Fruit fly (Drosophila melanogaster): ENCODE measurements around the gene Tfb4.
A peak's percentile ranks its signal among the peaks of the same experiment; 100 is the strongest.

Gene Tfb4

dm6 chr2L:1166326-1166725, 15.8 kb upstream of the Tfb4 start, which contains the start of gene CG14341:
TSS of gene CG14341 (plus strand) at chr2L:1166506.
- TF ChIP-seq fd85E (GFP tag; optimal IDR thresholded peaks at IDR 0.05), result no peak
- TF ChIP-seq esn (GFP tag; optimal IDR thresholded peaks at IDR 0.05), result peak; percentile 26
- TF ChIP-seq svp (GFP tag), result peak; percentile 66
- no peak for TF ChIP-seq dac (GFP tag; optimal IDR thresholded peaks at IDR 0.05)
- no peak for TF ChIP-seq ss (GFP tag; optimal IDR thresholded peaks at IDR 0.05)
- TF ChIP-seq topi (GFP tag; optimal IDR thresholded peaks at IDR 0.05), result no peak
- TF ChIP-seq CG32006 (GFP tag; optimal IDR thresholded peaks at IDR 0.05), result no peak
- TF ChIP-seq Hr4 (GFP tag; optimal IDR thresholded peaks at IDR 0.05), result no peak
- TF ChIP-seq Eip75B (GFP tag; optimal IDR thresholded peaks at IDR 0.05), result no peak
- TF ChIP-seq acj6 (GFP tag; optimal IDR thresholded peaks at IDR 0.05), result no peak

- no peak for TF ChIP-seq dac (GFP tag; optimal IDR thresholded peaks at IDR 0.05)
- no peak for TF ChIP-seq CG6808 (GFP tag; optimal IDR thresholded peaks at IDR 0.05)
- no peak for TF ChIP-seq Sox15 (GFP tag; optimal IDR thresholded peaks at IDR 0.05)
- TF ChIP-seq Eip93F (GFP tag; optimal IDR thresholded peaks at IDR 0.05), result no peak
- TF ChIP-seq Hr38 (GFP tag; optimal IDR thresholded peaks at IDR 0.05), result no peak
- no peak for TF ChIP-seq Ets21C (GFP tag; optimal IDR thresholded peaks at IDR 0.05)
- no peak for TF ChIP-seq CG8319 (GFP tag; optimal IDR thresholded peaks at IDR 0.05)
- no peak for TF ChIP-seq Gug (GFP tag; IDR thresholded peaks at IDR 0.05)
- TF ChIP-seq CG6854 (GFP tag; optimal IDR thresholded peaks at IDR 0.05), result no peak
- TF ChIP-seq achi (GFP tag; optimal IDR thresholded peaks at IDR 0.05), result no peak
- no peak for TF ChIP-seq CG10669 (GFP tag; optimal IDR thresholded peaks at IDR 0.05)
- no peak for TF ChIP-seq Eip78C (GFP tag)
- TF ChIP-seq ss (GFP tag; optimal IDR thresholded peaks at IDR 0.05), result no peak
- TF ChIP-seq CG3032 (tag; optimal IDR thresholded peaks at IDR 0.05), result no peak
Measured at dm6 chr2L:1164294-1164693, 13.8 kb upstream of the Tfb4 start, which contains the start of gene IntS14. TSS of gene IntS14 (plus strand) at chr2L:1164443.

- TF ChIP-seq ss (GFP tag; optimal IDR thresholded peaks at IDR 0.05) (no peak), CG16779 (tag; optimal IDR thresholded peaks at IDR 0.05) (no peak), Eip75B (GFP tag; optimal IDR thresholded peaks at IDR 0.05) (peak; percentile 14), eg (GFP tag; IDR thresholded peaks at IDR 0.05) (no peak), Sox14 (GFP tag; optimal IDR thresholded peaks at IDR 0.05) (no peak), CG32006 (GFP tag; optimal IDR thresholded peaks at IDR 0.05) (no peak), Hr38 (GFP tag; optimal IDR thresholded peaks at IDR 0.05) (no peak), CG11762 (GFP tag; optimal IDR thresholded peaks at IDR 0.05; ENCODE audit: insufficient read depth) (no peak), CG34406 (GFP tag; optimal IDR thresholded peaks at IDR 0.05) (no peak), CG6792 (GFP tag; optimal IDR thresholded peaks at IDR 0.05) (no peak), Eip78C (GFP tag) (peak; percentile 60), svp (GFP tag) (peak; percentile 100), acj6 (GFP tag; optimal IDR thresholded peaks at IDR 0.05) (no peak)
Measured at dm6 chr2L:1163538-1164143, 13.2 kb upstream of the Tfb4 start, which contains the start of gene CG5080. TSS of gene CG5080 (minus strand) at chr2L:1163886.

dm6 chr2L:1158519-1159319, 8.2 kb upstream of the Tfb4 start, which contains the start of gene Tango14:
TSS of gene Tango14 (plus strand) at chr2L:1158661.
- no peak for TF ChIP-seq Eip78C (GFP tag)
- no peak for TF ChIP-seq Eip75B (GFP tag; optimal IDR thresholded peaks at IDR 0.05)
- no peak for TF ChIP-seq dac (GFP tag; optimal IDR thresholded peaks at IDR 0.05)
- TF ChIP-seq Ets96B (tag; optimal IDR thresholded peaks at IDR 0.05), result no peak
- TF ChIP-seq CG32006 (GFP tag; optimal IDR thresholded peaks at IDR 0.05), result no peak
- TF ChIP-seq eg (GFP tag; IDR thresholded peaks at IDR 0.05), result peak; percentile 35; the same call in 1 of the 3 replicates
- peak; percentile 35 for TF ChIP-seq svp (GFP tag)
- TF ChIP-seq dsx (GFP tag; optimal IDR thresholded peaks at IDR 0.05; ENCODE audit: poor library complexity, severe bottlenecking), result no peak
- TF ChIP-seq CG11294 (GFP tag; IDR thresholded peaks at IDR 0.05), result no peak
- TF ChIP-seq cyc (GFP tag; optimal IDR thresholded peaks at IDR 0.05), result no peak
- TF ChIP-seq vri (GFP tag; optimal IDR thresholded peaks at IDR 0.05), result no peak
- TF ChIP-seq CG11762 (GFP tag; optimal IDR thresholded peaks at IDR 0.05; ENCODE audit: insufficient read depth), result no peak
- no peak for TF ChIP-seq OdsH (GFP tag; optimal IDR thresholded peaks at IDR 0.05)

All from whole organism, prepupa.